Fruit fly (Drosophila melanogaster) whole organism, embryonic: Measurements from ENCODE around the gene Stat92E.

ENCODE experiments used
- Aef1 ChIP-seq: fragments of 200-800 bp; sonication (Bioruptor generic); IDR thresholded peaks from 3 replicates; pipeline ENCODE4 v1.3.6; 2022; ENCODE audit warnings: missing biosample characterization, missing genetic modification characterization
- Bdp1 ChIP-seq: fragments of 200-800 bp; sonication (Bioruptor generic); optimal IDR thresholded peaks from 3 replicates; lab custom pipeline; 2016; ENCODE audit warnings: missing biosample characterization, missing genetic modification characterization
- CG1024 ChIP-seq: fragments of 200-800 bp; sonication (Bioruptor generic); IDR thresholded peaks from 2 replicates; pipeline ENCODE4 v1.3.6; 2022; ENCODE audit warnings: missing biosample characterization, missing genetic modification characterization
- CG11504 ChIP-seq: fragments of 200-800 bp; sonication (Bioruptor generic); optimal IDR thresholded peaks from 3 replicates; lab custom pipeline; 2019; ENCODE audit warnings: missing biosample characterization, mild to moderate bottlenecking, missing genetic modification characterization, moderate library complexity
- CG11695 ChIP-seq: fragments of 200-800 bp; sonication (Bioruptor generic); IDR thresholded peaks from 3 replicates; pipeline ENCODE4 v1.3.6; 2022; ENCODE audit warnings: missing biosample characterization, missing genetic modification characterization
- CG12659 ChIP-seq: fragments of 200-800 bp; sonication (Bioruptor generic); optimal IDR thresholded peaks from 3 replicates; lab custom pipeline; 2017; ENCODE audit warnings: mild to moderate bottlenecking, missing biosample characterization, missing genetic modification reagents, missing genetic modification characterization
- CG15011 ChIP-seq: fragments of 200-800 bp; sonication (Bioruptor generic); optimal IDR thresholded peaks from 3 replicates; lab custom pipeline; 2018; ENCODE audit warnings: missing biosample characterization, mild to moderate bottlenecking, missing genetic modification characterization
- CG17802 ChIP-seq: fragments of 200-800 bp; sonication (Bioruptor generic); optimal IDR thresholded peaks from 2 replicates; lab custom pipeline; 2018; ENCODE audit warnings: missing biosample characterization, mild to moderate bottlenecking, missing genetic modification characterization, moderate library complexity
- CG31388 ChIP-seq: fragments of 200-800 bp; sonication (Bioruptor generic); optimal IDR thresholded peaks from 2 replicates; lab custom pipeline; 2016; ENCODE audit warnings: missing biosample characterization, missing genetic modification characterization
- CG3163 ChIP-seq: fragments of 200-800 bp; sonication (Bioruptor generic); optimal IDR thresholded peaks from 3 replicates; lab custom pipeline; 2016; ENCODE audit warnings: missing biosample characterization, missing genetic modification characterization
- CG4360 ChIP-seq: fragments of 200-800 bp; sonication (Bioruptor generic); IDR thresholded peaks from 2 replicates; pipeline ENCODE4 v1.3.6; 2022; ENCODE audit warnings: missing biosample characterization, missing genetic modification characterization
- CG5245 ChIP-seq: fragments of 200-800 bp; sonication (Bioruptor generic); optimal IDR thresholded peaks from 3 replicates; lab custom pipeline; 2016; ENCODE audit warnings: missing biosample characterization, missing genetic modification characterization
- CG6813 ChIP-seq: fragments of 200-800 bp; sonication (Bioruptor generic); optimal IDR thresholded peaks from 2 replicates; lab custom pipeline; 2017; ENCODE audit warnings: missing biosample characterization, missing genetic modification characterization, mild to moderate bottlenecking, moderate library complexity, missing genetic modification reagents
- CG9727 ChIP-seq: fragments of 200-800 bp; sonication (Bioruptor generic); optimal IDR thresholded peaks from 3 replicates; lab custom pipeline; 2017; ENCODE audit warnings: missing biosample characterization, mild to moderate bottlenecking, missing genetic modification characterization
- CG9797 ChIP-seq: fragments of 200-800 bp; sonication (Bioruptor generic); optimal IDR thresholded peaks from 3 replicates; lab custom pipeline; 2018; ENCODE audit warnings: missing biosample characterization, mild to moderate bottlenecking, missing genetic modification characterization
- CoRest ChIP-seq: fragments of 200-800 bp; sonication (Bioruptor generic); optimal IDR thresholded peaks from 3 replicates; lab custom pipeline; 2018; ENCODE audit warnings: missing biosample characterization, mild to moderate bottlenecking, missing genetic modification characterization, moderate library complexity
- D19A ChIP-seq: fragments of 200-800 bp; optimal IDR thresholded peaks from 3 replicates; lab custom pipeline; 2019; ENCODE audit warnings: missing biosample characterization, mild to moderate bottlenecking, missing genetic modification characterization, moderate library complexity
- D19B ChIP-seq: fragments of 200-800 bp; sonication (Bioruptor generic); optimal IDR thresholded peaks from 2 replicates; lab custom pipeline; 2017; ENCODE audit warnings: missing biosample characterization, mild to moderate bottlenecking, missing genetic modification characterization
- Deaf1 ChIP-seq: fragments of 200-800 bp; optimal IDR thresholded peaks from 3 replicates; lab custom pipeline; 2019; ENCODE audit warnings: missing biosample characterization, mild to moderate bottlenecking, missing genetic modification characterization, moderate library complexity
- Eip74EF ChIP-seq, 2 experiments: fragments of 200-800 bp in 1 of 2; fragments of >200 bp in 1 of 2; sonication (Bioruptor generic) in 1 of 2; optimal IDR thresholded peaks; 2 replicates each; lab custom pipeline; 2017 to 2019; ENCODE audit warnings: missing biosample characterization in 2 of 2, missing genetic modification characterization in 2 of 2, mild to moderate bottlenecking in 1 of 2, moderate library complexity in 1 of 2
- Hr3 ChIP-seq: fragments of 200-800 bp; sonication (Bioruptor generic); optimal IDR thresholded peaks from 3 replicates; lab custom pipeline; 2016; ENCODE audit warnings: missing biosample characterization, missing genetic modification characterization
- Hr51 ChIP-seq, 2 experiments: fragments of 200-800 bp; sonication (Bioruptor generic); optimal IDR thresholded peaks; 2 replicates in 1 of 2; 3 replicates in 1 of 2; lab custom pipeline; 2016 to 2018; ENCODE audit warnings: missing biosample characterization in 2 of 2, missing genetic modification characterization in 2 of 2, mild to moderate bottlenecking in 1 of 2, moderate library complexity in 1 of 2
- Hr78 ChIP-seq, 2 experiments: fragments of 200-800 bp in 1 of 2; fragments of >200 bp in 1 of 2; sonication (Bioruptor generic) in 1 of 2; optimal IDR thresholded peaks; 2 replicates each; lab custom pipeline; 2017 to 2019; ENCODE audit warnings: missing biosample characterization in 2 of 2, missing genetic modification characterization in 2 of 2, mild to moderate bottlenecking in 1 of 2, moderate library complexity in 1 of 2
- Pdp1 ChIP-seq, 2 experiments: fragments of 200-800 bp; sonication (Bioruptor generic); optimal IDR thresholded peaks; 3 replicates each; lab custom pipeline; 2016; ENCODE audit warnings: missing biosample characterization in 2 of 2, missing genetic modification characterization in 2 of 2, mild to moderate bottlenecking in 1 of 2, moderate library complexity in 1 of 2
- Poxn ChIP-seq: fragments of 200-800 bp; sonication (Bioruptor generic); IDR thresholded peaks from 2 replicates; pipeline ENCODE4 v1.3.6; 2022; ENCODE audit warnings: missing biosample characterization, missing genetic modification characterization
- Sox102F ChIP-seq: fragments of 200-800 bp; sonication (Bioruptor generic); optimal IDR thresholded peaks from 2 replicates; lab custom pipeline; 2018; ENCODE audit warnings: missing biosample characterization, mild to moderate bottlenecking, missing genetic modification characterization, moderate library complexity
- abd-A ChIP-seq: fragments of 200-800 bp; sonication (Bioruptor generic); optimal IDR thresholded peaks from 3 replicates; lab custom pipeline; 2019; ENCODE audit warnings: missing biosample characterization, mild to moderate bottlenecking, missing genetic modification characterization, moderate library complexity
- chm ChIP-seq: fragments of 200-800 bp; sonication (Bioruptor generic); IDR thresholded peaks from 2 replicates; pipeline ENCODE4 v1.3.6; 2022; ENCODE audit warnings: missing biosample characterization, missing genetic modification characterization
- corto ChIP-seq: fragments of 200-800 bp; sonication (Bioruptor generic); optimal IDR thresholded peaks from 2 replicates; lab custom pipeline; 2016; ENCODE audit warnings: missing biosample characterization, mild to moderate bottlenecking, missing genetic modification characterization, moderate library complexity
- exex ChIP-seq: fragments of 200-800 bp; sonication (Bioruptor generic); optimal IDR thresholded peaks from 4 replicates; lab custom pipeline; 2018; ENCODE audit warnings: missing biosample characterization, mild to moderate bottlenecking, missing genetic modification characterization, moderate library complexity
- fd96Cb ChIP-seq: fragments of 200-800 bp; sonication (Bioruptor generic); optimal IDR thresholded peaks from 2 replicates; lab custom pipeline; 2018; ENCODE audit warnings: missing biosample characterization, mild to moderate bottlenecking, missing genetic modification characterization, moderate library complexity
- fu2 ChIP-seq: fragments of 200-800 bp; sonication (Bioruptor generic); optimal IDR thresholded peaks from 2 replicates; lab custom pipeline; 2016; ENCODE audit warnings: missing biosample characterization, missing genetic modification characterization
- gfzf ChIP-seq: fragments of 200-800 bp; sonication (Bioruptor generic); optimal IDR thresholded peaks from 2 replicates; lab custom pipeline; 2016; ENCODE audit warnings: missing biosample characterization, mild to moderate bottlenecking, missing genetic modification characterization, moderate library complexity
- grau ChIP-seq: fragments of 200-800 bp; optimal IDR thresholded peaks from 3 replicates; lab custom pipeline; 2019; ENCODE audit warnings: missing biosample characterization, mild to moderate bottlenecking, missing genetic modification characterization, moderate library complexity
- gt ChIP-seq: fragments of 200-800 bp; sonication (Bioruptor generic); IDR thresholded peaks from 2 replicates; pipeline ENCODE4 v1.3.6; 2022; ENCODE audit warnings: missing biosample characterization, missing genetic modification characterization
- ham ChIP-seq: fragments of 200-800 bp; sonication (Bioruptor generic); IDR thresholded peaks from 2 replicates; pipeline ENCODE4 v1.3.6; 2022; ENCODE audit warnings: missing biosample characterization, missing genetic modification characterization
- ken ChIP-seq: fragments of 200-800 bp; sonication (Bioruptor generic); IDR thresholded peaks from 3 replicates; pipeline ENCODE4 v1.3.6; 2022; ENCODE audit warnings: missing biosample characterization, missing genetic modification characterization
- klu ChIP-seq: fragments of 200-800 bp; sonication (Bioruptor generic); IDR thresholded peaks from 2 replicates; pipeline ENCODE4 v1.3.6; 2022; ENCODE audit warnings: missing biosample characterization, missing genetic modification characterization
- maf-S ChIP-seq: fragments of 200-800 bp; sonication (Bioruptor generic); optimal IDR thresholded peaks from 2 replicates; lab custom pipeline; 2016; ENCODE audit warnings: missing biosample characterization, missing genetic modification characterization
- run ChIP-seq: fragments of 200-800 bp; sonication (Bioruptor generic); optimal IDR thresholded peaks from 3 replicates; lab custom pipeline; 2018; ENCODE audit warnings: missing biosample characterization, mild to moderate bottlenecking, missing genetic modification characterization
- salm ChIP-seq: fragments of 200-800 bp; sonication (Bioruptor generic); optimal IDR thresholded peaks from 2 replicates; lab custom pipeline; 2018; ENCODE audit warnings: missing biosample characterization, mild to moderate bottlenecking, missing genetic modification characterization
- sd ChIP-seq: fragments of 200-800 bp; sonication (Bioruptor generic); optimal IDR thresholded peaks from 3 replicates; lab custom pipeline; 2018; ENCODE audit warnings: missing biosample characterization, mild to moderate bottlenecking, missing genetic modification characterization, moderate library complexity
- sens-2 ChIP-seq: fragments of 200-800 bp; sonication (Bioruptor generic); IDR thresholded peaks from 2 replicates; pipeline ENCODE4 v1.3.6; 2022; ENCODE audit warnings: missing biosample characterization, missing genetic modification characterization
- sim ChIP-seq: fragments of 200-800 bp; sonication (Bioruptor generic); IDR thresholded peaks from 2 replicates; pipeline ENCODE4 v1.3.6; 2022; ENCODE audit warnings: missing biosample characterization, missing genetic modification characterization
- slbo ChIP-seq: fragments of 200-800 bp; sonication (Bioruptor generic); IDR thresholded peaks from 2 replicates; pipeline ENCODE4 v1.3.6; 2022; ENCODE audit warnings: missing biosample characterization, missing genetic modification characterization
- slou ChIP-seq: fragments of 200-800 bp; sonication (Bioruptor generic); optimal IDR thresholded peaks from 3 replicates; lab custom pipeline; 2016; ENCODE audit warnings: missing biosample characterization, missing genetic modification characterization
- sr ChIP-seq: fragments of 200-800 bp; sonication (Bioruptor generic); IDR thresholded peaks from 3 replicates; pipeline ENCODE4 v1.3.6; 2022; ENCODE audit warnings: missing biosample characterization, missing genetic modification characterization
- stwl ChIP-seq: fragments of 200-800 bp; sonication (Bioruptor generic); optimal IDR thresholded peaks from 3 replicates; lab custom pipeline; 2018; ENCODE audit warnings: missing biosample characterization, mild to moderate bottlenecking, missing genetic modification characterization, moderate library complexity
- tap ChIP-seq: fragments of 200-800 bp; optimal IDR thresholded peaks from 3 replicates; lab custom pipeline; 2019; ENCODE audit warnings: missing biosample characterization, mild to moderate bottlenecking, missing genetic modification characterization, moderate library complexity
- tup ChIP-seq: fragments of 200-800 bp; sonication (Bioruptor generic); optimal IDR thresholded peaks from 2 replicates; lab custom pipeline; 2016; ENCODE audit warnings: missing biosample characterization, mild to moderate bottlenecking, missing genetic modification characterization, moderate library complexity

The Stat92E gene

DNA sequence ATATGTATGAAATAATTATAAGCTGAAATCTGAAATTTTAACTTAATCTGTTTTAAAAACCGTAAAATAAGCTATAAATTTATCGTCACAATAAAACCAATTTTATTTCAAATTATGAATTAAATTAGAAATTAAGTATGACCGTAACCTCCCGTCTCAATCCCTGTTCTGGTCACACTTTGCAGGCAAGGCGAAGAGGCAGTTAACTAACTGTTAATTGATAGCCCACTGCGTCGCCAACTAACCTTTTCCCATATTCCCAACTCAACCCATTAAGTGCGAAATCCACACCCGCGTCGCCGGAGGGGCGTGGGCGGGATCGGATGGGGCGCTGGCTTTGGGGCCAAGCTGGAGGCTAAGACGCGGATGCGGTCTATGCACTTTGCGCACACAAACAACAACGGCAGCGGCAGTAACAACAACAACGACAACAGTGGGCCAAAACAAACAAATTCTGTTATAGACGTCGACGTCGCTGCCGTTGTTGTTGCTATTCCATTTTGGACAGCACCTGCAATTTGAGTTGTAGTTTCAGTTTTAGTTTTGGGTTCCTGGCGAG is 8.6 kb upstream of the Stat92E start, which contains the start of gene CG5191 (continued):
- peak; percentile 33 for TF ChIP-seq CG11504 (tag; lab: Kevin White, UChicago)
- TF ChIP-seq chm (GFP tag; lab: Robert Waterston, UW) = no peak
- TF ChIP-seq CG9727 (GFP tag; lab: Kevin White, UChicago) = no peak
- TF ChIP-seq Pdp1 (GFP tag; optimal IDR thresholded peaks at IDR 0.05; lab: Kevin White, UChicago) = no peak
- TF ChIP-seq tap (tag; lab: Kevin White, UChicago) = no peak
- no peak for TF ChIP-seq gt
- TF ChIP-seq Bdp1 (GFP tag; lab: Kevin White, UChicago) = no peak
- no peak for TF ChIP-seq CG6813 (GFP tag; lab: Kevin White, UChicago)
- no peak for TF ChIP-seq tup (GFP tag; lab: Kevin White, UChicago)
- no peak for TF ChIP-seq CG11695 (GFP tag; lab: Robert Waterston, UW)
- no peak for TF ChIP-seq CG1024 (GFP tag; lab: Robert Waterston, UW)
- 0 out of 3 replicates have a peak, but pooled peaks have one; percentile 7 for TF ChIP-seq sr
- no peak for TF ChIP-seq Sox102F
- TF ChIP-seq fd96Cb (tag; lab: Kevin White, UChicago) = no peak
- TF ChIP-seq CG9797 (GFP tag; lab: Kevin White, UChicago) = peak; percentile 29
- no peak for TF ChIP-seq ken (GFP tag; lab: Robert Waterston, UW)
- no peak for TF ChIP-seq run (tag; lab: Kevin White, UChicago)
- no peak for TF ChIP-seq corto (GFP tag; lab: Kevin White, UChicago)
- no peak for TF ChIP-seq CG12659 (GFP tag; lab: Kevin White, UChicago)
- TF ChIP-seq CG17802 (tag; lab: Kevin White, UChicago) = no peak
- no peak for TF ChIP-seq klu (GFP tag; lab: Robert Waterston, UW)
- TF ChIP-seq ham = no peak
- peak; percentile 21 for TF ChIP-seq grau (tag; lab: Kevin White, UChicago)
- TF ChIP-seq CoRest (tag; lab: Kevin White, UChicago) = peak; percentile 13
- no peak for TF ChIP-seq Poxn (GFP tag; lab: Robert Waterston, UW)
- TF ChIP-seq abd-A (tag; lab: Kevin White, UChicago) = peak; percentile 34
- TF ChIP-seq Deaf1 (tag; lab: Kevin White, UChicago) = no peak
- peak; percentile 81 for TF ChIP-seq CG4360
- TF ChIP-seq Hr51 (GFP tag; optimal IDR thresholded peaks at IDR 0.05; lab: Kevin White, UChicago) = peak in 1 of 2 experiments; percentile 12
- no peak for TF ChIP-seq CG5245 (GFP tag; lab: Kevin White, UChicago)
- peak; percentile 39 for TF ChIP-seq D19A (tag; lab: Kevin White, UChicago)
- no peak for TF ChIP-seq slbo (GFP tag; lab: Robert Waterston, UW)
- TF ChIP-seq fu2 (GFP tag; lab: Kevin White, UChicago) = no peak
- no peak for TF ChIP-seq CG3163
- TF ChIP-seq exex = no peak
- no peak for TF ChIP-seq D19B (GFP tag; lab: Kevin White, UChicago)
- TF ChIP-seq sd (tag; lab: Kevin White, UChicago) = no peak
- no peak for TF ChIP-seq slou (GFP tag; lab: Kevin White, UChicago)
- no peak for TF ChIP-seq sim (GFP tag; lab: Robert Waterston, UW)
- peak; percentile 42; the same call in 1 of the 3 replicates for TF ChIP-seq Aef1 (GFP tag; lab: Robert Waterston, UW)
- TF ChIP-seq salm (tag; lab: Kevin White, UChicago) = no peak
- TF ChIP-seq CG15011 (GFP tag; lab: Kevin White, UChicago) = no peak
- TF ChIP-seq Hr3 (GFP tag; lab: Kevin White, UChicago) = no peak
- TF ChIP-seq stwl (tag; lab: Kevin White, UChicago) = peak; percentile 77
- no peak for TF ChIP-seq maf-S (GFP tag; lab: Kevin White, UChicago)
- peak; percentile 19 for TF ChIP-seq gfzf (GFP tag; lab: Kevin White, UChicago)
- peak in 1 of 2 experiments; percentile 32 for TF ChIP-seq Hr78 (GFP tag; optimal IDR thresholded peaks at IDR 0.05; lab: Kevin White, UChicago)
- no peak for TF ChIP-seq CG31388 (GFP tag; lab: Kevin White, UChicago)
- TF ChIP-seq sens-2 (GFP tag; lab: Robert Waterston, UW) = no peak
- peak in 1 of 2 experiments; percentile 5 for TF ChIP-seq Eip74EF (GFP tag; optimal IDR thresholded peaks at IDR 0.05; lab: Kevin White, UChicago)
